Worm (Caenorhabditis elegans) whole organism, L4/young adult: ENCODE measurements around the gene agt-2.

ENCODE experiments used
- W03F9.2 ChIP-seq: fragments of 150-350 bp; optimal IDR thresholded peaks from 2 replicates; lab custom pipeline; 2014; ENCODE audit warnings: missing biosample characterization, missing genetic modification characterization
- dao-5 ChIP-seq: sonication (generic microtip); optimal IDR thresholded peaks from 2 replicates; lab custom pipeline; 2016; ENCODE audit warnings: missing genotype, missing genetic modification characterization, moderate library complexity, missing compliant biosample characterization
- him-1 ChIP-seq: sonication (generic microtip); optimal IDR thresholded peaks from 2 replicates; lab custom pipeline; 2016; ENCODE audit warnings: missing genotype, missing genetic modification reagents, missing genetic modification characterization, missing compliant biosample characterization

agt-2 gene

DNA sequence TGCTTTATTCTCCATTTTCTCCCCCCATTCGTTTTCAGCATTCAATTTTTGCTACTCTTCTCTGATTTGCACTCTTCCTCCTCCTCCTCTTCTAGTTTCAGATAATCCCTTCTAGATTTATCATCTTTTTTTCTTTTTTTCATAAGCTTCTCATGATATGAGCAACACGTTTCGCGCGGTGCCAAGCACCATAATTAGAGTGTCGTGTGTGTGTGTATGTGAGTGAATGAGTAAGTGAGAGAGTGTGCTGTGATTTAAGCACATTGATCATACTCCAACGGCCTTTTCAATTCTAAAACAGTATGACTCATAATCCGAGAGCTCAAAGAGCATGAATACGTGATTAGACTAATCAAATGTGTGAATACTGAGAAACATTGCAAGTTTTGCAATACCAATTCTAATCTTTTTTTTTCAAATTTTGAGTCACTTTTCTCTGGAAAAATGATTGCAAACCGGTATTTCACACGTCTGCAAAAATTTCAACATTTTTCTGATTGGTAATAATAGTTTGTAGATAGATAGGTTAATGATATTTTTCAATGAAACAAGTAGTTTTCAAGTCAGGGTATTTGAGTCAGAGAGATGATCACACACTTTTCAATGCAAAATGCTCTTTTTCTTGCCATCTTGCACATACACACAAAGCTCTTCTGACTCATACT is 38.1 kb downstream of the agt-2 start:
- TF ChIP-seq W03F9.2: no peak
- no peak for TF ChIP-seq him-1
- no peak for TF ChIP-seq dao-5 (tag; lab: Kevin White, UChicago)

DNA sequence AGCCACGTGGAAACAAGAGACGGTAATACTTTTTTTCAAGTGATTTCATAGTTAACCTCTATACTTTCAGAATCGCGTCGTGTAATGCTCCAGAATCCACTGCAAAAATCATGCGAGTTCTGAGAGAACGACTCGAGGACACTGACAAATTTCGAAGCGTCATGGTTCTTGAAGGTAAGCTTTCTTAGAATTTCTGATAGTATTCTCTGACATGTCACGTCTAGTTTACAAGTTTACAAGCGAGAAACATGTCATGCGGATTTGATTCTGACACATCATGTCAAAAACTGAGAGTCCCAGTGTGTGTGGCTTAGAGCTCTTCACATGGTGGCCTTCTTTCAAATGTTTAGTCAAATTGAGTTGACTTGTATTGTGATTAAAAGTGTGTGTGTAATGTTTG is 39.0 kb downstream of the agt-2 start:
- TF ChIP-seq W03F9.2: no peak
- TF ChIP-seq dao-5 (tag; lab: Kevin White, UChicago): no peak
- no peak for TF ChIP-seq him-1

DNA sequence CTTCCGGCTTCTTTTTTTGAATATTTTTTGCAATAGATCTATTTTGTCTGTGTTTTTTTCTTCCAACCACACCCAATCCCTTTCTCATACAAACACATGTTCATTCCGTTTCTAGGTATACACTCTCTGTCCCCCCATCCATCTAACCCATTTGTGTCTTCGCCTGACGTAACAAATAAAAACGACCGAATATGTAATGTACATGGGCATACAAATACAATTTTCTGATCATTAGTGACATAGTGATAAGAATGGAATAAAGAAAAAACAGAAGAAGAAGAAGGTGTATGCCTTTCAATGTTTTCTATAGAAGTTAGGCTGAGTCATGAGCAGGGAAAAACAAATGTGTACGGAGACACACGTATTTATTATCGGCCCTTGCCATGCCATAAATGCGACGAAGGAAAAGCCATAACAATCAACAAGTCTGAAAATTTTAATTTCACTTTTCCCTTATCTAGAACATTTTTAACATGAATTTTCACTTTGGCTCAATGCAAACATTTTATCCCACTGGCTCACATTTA is 39.8 kb downstream of the agt-2 start:
- no peak for TF ChIP-seq him-1
- TF ChIP-seq dao-5 (tag; lab: Kevin White, UChicago): no peak
- no peak for TF ChIP-seq W03F9.2

DNA sequence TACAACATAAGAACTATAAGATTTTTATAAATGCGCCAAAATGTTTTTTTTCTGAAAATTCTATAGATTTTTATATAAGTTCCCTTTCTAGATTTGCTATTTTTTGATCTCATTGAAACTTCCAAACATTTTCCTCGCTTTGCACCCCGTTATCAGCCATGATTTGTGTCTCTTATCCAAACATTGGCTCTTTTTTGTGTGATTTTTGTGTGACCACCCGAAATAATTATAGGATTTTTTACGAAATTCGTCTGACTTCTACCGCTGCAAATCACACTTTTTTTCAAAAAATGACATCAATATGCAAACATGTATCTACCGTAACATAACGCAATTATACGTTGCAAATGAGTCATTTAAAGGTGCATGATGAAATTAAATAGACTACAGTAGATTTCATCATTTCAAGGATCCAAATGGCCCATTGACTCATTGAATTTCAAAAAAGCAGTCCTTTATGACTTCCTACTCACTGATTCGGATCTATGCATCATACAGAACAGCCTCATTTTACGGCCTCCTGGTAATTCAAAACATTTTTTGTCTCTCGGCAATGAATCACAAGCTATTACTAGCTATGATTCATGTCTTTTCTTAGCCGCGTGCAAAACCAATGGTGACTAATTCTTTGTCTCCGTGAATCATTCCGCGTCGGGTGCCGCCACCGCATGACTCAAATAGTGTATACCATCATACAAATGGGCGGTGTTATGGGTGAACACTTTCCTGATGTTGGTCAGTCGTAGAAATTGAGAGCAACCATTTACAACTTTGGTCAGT is 41.1 kb downstream of the agt-2 start:
- TF ChIP-seq W03F9.2: no peak
- no peak for TF ChIP-seq dao-5 (tag; lab: Kevin White, UChicago)
- TF ChIP-seq him-1: no peak

DNA sequence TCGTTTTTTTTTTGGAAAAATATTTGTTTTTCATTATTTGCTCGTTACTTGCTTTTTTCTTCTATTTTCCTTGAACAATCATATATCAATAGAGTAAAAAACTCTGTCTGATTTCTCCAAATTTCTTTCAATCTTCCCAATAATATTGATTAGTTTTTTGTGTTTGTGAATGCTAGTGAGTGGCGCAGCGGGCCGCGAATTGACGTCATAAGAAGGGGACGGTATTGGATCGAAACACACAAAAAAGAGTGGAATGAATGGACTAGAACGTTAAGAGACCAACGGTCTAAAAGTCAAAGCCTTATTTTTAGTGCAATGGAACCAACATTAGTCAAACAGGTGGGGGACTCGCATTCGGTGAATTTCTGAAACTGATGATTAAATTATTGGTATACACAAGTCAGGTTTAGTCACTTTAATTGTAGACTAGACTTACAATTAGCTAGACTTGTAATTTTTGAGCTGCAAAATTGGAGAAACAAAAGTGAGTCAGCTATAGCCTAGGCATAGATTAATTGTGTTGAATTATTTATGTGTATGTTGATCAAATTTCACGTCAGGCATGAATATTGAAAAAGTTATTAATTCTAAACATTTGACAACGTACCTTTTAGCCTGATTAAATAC is 41.8 kb downstream of the agt-2 start:
- TF ChIP-seq dao-5 (tag; lab: Kevin White, UChicago): no peak

DNA sequence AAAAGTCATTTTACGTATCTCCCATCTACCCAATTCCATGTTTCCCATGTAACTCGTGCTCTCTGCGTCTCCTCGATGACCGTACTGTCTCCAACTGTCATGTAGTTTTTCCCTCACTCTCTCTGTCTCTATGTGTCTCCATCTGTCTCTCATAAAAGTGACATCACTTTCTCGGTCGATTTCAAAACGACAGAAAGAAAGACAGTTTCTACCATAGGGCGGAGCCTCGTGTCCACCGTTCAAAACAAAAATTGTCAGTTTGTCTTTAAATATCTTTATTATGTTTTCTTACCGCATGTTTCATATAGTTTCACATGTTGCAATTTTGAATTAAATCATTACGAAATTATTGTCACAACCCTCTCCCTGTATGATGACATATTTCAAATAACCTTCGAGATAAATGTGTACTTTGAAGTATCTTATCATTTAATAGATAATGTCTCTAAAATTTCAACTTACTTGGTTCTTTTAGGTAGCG is 43.4 kb downstream of the agt-2 start:
- TF ChIP-seq him-1 (no peak), W03F9.2 (peak; percentile 25)

DNA sequence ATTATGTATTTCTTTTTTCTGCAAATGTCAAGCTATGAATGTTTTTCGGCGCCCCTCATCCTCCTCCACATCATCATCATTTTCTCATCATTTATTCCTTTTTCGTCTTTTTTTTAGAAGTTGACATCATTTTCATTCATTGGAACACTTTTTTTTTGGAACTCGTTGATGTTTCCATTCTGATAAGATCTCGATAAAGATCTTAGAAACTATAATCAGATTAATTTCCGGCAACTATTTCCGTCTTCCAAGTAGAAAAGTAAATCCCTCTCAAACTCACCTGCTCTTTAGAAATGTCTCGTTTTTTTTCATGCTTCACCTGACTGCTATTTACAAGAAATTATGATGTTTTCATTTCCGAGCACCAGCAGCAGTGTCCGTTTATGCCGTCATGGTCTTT is 44.7 kb downstream of the agt-2 start:
- no peak for TF ChIP-seq W03F9.2
- no peak for TF ChIP-seq dao-5 (tag; lab: Kevin White, UChicago)
- no peak for TF ChIP-seq him-1

DNA sequence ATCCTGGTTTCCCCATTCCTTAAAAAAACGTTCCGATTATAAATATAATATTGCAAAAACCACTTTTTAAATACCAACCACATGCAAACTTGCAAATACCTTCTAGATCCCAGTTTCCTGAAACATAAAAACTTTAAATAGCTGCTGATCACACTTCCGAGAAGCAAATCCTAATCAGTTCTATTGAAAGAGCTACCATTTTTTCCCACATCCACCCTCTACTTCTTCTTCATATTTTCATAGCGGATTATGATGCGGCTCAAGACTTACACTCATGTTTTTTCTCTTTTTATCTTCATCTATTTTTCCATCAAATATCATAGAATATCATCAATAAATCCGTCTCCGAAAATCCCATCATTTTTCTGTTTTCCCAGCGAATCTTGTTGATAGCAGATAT is 46.7 kb downstream of the agt-2 start:
- TF ChIP-seq him-1 (no peak), W03F9.2 (no peak), dao-5 (tag; lab: Kevin White, UChicago) (no peak)

DNA sequence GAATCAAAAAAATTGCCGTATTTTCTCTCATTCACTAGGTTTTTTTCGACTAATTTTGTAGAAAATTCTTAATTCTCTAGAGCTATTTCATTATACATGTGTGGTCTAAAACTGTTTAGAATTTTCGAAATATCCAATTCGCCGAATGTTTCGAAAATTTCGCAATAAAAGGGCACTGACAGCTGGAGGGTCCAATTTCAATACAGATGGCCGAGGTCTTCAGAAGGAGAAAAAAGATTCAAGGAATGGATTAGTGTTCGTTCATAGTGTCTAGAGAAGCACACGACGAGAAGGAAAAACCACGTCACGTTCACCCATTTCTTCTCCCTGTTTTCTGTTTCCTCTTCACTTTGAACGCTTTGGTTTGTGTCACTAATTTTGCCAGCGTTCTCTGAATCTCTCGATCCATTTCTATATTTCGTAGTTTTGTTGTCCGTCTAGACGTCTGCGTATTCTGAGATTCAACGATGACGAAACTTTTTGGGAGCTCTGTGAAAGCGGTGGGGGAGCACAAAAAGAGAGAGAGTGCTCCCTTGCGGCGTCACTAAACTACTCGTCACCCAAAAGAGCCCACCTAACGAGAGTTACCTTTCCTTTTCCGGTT is 47.5 kb downstream of the agt-2 start:
- no peak for TF ChIP-seq W03F9.2
- peak; percentile 74 for TF ChIP-seq him-1

DNA sequence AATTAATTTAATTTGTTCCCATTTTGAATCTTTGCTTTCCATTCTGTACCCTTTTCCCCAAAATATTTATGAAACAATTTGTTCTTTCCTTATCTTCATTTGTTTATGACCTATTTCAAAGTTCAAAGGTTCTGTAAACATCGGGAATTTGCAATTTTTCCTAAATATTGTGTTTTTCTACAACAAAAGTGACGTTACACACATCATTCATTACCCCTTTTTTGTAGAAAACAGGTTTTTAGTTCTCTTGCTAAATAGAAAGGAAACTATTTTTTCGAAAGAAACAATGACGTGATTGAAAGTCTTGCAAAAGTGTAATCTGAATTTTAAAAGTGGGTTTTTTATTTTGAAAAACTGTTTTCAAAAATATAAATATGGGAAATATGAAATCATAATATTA is 49.0 kb downstream of the agt-2 start:
- TF ChIP-seq dao-5 (tag; lab: Kevin White, UChicago) (no peak), him-1 (no peak), W03F9.2 (no peak)

DNA sequence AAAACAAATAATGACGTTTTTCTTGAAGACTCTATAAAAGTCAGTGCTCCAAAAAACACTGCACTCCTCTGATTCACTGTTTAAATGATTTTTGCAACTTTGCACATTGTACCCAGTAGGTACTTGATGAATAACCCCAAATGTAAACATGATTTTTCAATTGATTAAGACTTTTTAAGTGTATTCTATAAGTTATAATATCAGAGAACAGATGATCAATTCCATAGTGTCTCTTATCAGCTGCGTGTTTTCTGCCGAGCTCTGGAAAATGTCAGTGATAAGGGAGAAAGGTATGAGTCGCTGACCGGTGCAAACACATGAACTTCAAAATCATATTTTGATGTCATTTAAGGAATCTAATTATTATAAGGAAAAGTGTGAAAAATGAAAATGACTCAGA is 49.9 kb downstream of the agt-2 start:
- TF ChIP-seq dao-5 (tag; lab: Kevin White, UChicago) (no peak), W03F9.2 (no peak), him-1 (no peak)

DNA sequence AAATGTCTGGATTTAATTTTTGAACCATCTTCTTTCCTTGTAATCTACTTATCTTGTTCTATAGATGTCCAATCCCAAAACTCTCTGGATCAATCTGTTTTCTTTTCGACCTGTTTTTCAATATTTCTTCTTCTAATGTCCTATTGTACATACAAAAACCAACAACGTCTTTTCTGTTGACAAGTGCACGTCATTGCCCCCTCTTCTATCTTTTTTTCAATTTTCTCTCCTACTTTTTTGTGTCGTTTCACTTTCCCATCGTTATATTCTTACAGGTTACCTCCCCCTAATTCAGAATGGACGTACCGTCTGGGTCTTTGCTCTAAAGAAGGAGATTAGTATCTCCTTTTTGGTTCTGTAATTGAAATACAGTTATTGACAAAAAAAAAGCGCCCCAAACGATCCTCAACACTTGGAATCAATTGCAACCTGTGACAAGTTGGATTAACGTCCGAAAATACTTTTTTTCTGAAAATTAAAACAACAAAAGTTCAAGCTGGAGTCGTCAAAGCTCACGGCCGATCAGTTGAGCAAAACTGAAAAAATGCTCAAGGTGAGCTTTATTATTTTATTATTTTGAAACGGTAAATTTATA is 50.8 kb downstream of the agt-2 start, which contains the start of gene vhp-1:
TSS of gene vhp-1 (plus strand) at position 545 of the 595 bp plus-strand sequence.
- no peak for TF ChIP-seq dao-5 (tag; lab: Kevin White, UChicago)
- no peak for TF ChIP-seq him-1
- no peak for TF ChIP-seq W03F9.2
